Worm (Caenorhabditis elegans) whole organism, L3 larva: ENCODE results near the gene K09F6.11.
"Not testable (repeated sequence)": the region's sequence is repeated elsewhere in the genome, so short reads cannot be mapped to it uniquely, and the experiment has no call there.

Source experiments
- egl-27 ChIP-seq: sonication (generic microtip); optimal IDR thresholded peaks from 4 replicates; lab custom pipeline; 2017; ENCODE audit warnings: missing biosample characterization, missing genetic modification reagents, missing genetic modification characterization
- fos-1 ChIP-seq: fragments of 150-350 bp; optimal IDR thresholded peaks from 2 replicates; lab custom pipeline; 2014; ENCODE audit warnings: missing biosample characterization, missing genetic modification characterization

- TF ChIP-seq fos-1, egl-27 (tag; lab: Kevin White, UChicago): not testable (repeated sequence)
Observed at ce11 chrII:2232429-2232828, 47.5 kb upstream of the K09F6.11 start, which contains the start of gene F54A3.6.
